Worm (Caenorhabditis elegans): ENCODE results near the gene dod-20.

DNA sequence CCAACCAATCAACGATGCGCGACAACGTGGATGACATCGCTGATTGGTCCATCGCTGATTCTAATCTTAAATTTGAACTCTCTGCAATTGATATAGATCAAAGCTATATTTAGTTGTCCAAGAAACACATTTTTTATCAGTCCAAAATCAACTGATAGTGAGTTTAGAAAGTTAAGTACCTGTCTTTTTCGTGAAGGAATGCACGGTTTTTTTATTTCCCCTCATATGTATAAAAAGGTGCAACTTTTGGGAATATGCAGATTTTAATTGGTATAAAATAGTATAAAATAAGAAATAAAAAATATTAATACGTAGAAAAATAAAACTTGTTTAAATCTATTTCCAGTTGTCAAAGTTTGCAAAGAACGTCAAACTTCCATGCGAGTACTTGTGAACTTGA, 3.8 kb upstream of the dod-20 start, which contains the start of gene Y39D8A.1:
- TF ChIP-seq sdc-2 (tag; optimal IDR thresholded peaks at IDR 0.05) (no peak), ama-1 (optimal IDR thresholded peaks at IDR 0.05) (no peak), C38D4.7 (GFP tag; optimal IDR thresholded peaks at IDR 0.05) (no peak), nhr-11 (tag; optimal IDR thresholded peaks at IDR 0.05) (no peak)

All from whole organism, late embryonic.